Fruit fly (Drosophila melanogaster): Measurements from ENCODE around the gene Rrp5.

- TF ChIP-seq CG14655 (GFP tag; optimal IDR thresholded peaks at IDR 0.05) (no peak), CG10348 (GFP tag; IDR thresholded peaks at IDR 0.05) (no peak), Pif1B (GFP tag; optimal IDR thresholded peaks at IDR 0.05) (no peak), CG8159 (tag; optimal IDR thresholded peaks at IDR 0.05) (no peak), rn (GFP tag; IDR thresholded peaks at IDR 0.05) (no peak)
Measured at dm6 chr3R:24341251-24341650, 8.1 kb upstream of the Rrp5 start, which contains the start of gene Ms.

All from whole organism, pupa.